Fruit fly (Drosophila melanogaster): ENCODE results near the gene ttk.

DNA sequence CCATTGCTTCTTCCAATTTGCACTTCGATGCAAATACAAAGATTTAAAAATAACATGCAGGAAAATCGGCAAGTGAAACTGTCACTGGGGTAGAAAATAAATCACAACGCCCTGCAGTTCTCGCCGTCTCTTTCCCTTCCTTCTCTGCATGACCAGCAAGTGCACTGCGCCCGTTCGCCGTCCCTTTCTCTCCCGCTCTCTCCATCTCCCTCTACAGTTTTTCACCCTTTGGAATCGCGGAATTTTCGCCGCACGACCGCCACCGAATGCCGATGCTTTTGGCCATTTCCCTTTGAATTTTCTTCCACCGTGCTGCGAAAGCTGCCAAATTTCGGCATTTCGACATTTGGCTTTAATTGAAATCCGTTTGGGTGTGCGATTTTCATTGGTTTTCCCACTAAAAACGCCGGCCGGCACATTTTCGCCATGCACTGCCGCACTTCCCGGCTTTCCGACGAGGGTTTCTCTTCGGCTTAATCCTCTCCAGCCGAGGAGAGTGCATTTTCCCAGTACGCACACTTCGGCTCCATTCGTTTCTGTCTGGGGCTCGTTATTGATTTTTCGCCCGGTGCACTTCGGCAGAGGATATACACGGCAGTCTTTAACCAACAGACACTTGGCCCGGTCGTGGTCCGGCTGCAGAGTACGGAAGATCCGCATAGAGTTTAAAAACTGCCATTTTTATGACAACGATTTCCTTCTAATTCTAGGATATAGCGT is 25.6 kb downstream of the ttk start:
- TF ChIP-seq Clk (GFP tag; optimal IDR thresholded peaks at IDR 0.05) (no peak), CG11617 (GFP tag; optimal IDR thresholded peaks at IDR 0.05) (no peak), bab1 (GFP tag; optimal IDR thresholded peaks at IDR 0.05) (no peak), CG1620 (GFP tag; optimal IDR thresholded peaks at IDR 0.05) (no peak), Hr96 (GFP tag; optimal IDR thresholded peaks at IDR 0.05) (no peak), CG12768 (GFP tag; optimal IDR thresholded peaks at IDR 0.05) (no peak), CG7045 (GFP tag; optimal IDR thresholded peaks at IDR 0.05) (no peak), CG14711 (tag; optimal IDR thresholded peaks at IDR 0.05) (no peak), CG33017 (tag; optimal IDR thresholded peaks at IDR 0.05) (no peak)
